Fruit fly (Drosophila melanogaster) whole organism, larva: ENCODE data around the gene TTLL4B.

Experiments used
- noc ChIP-seq: fragments of 200-800 bp; sonication (Bioruptor generic); optimal IDR thresholded peaks from 3 replicates; lab custom pipeline; 2019; ENCODE audit warnings: missing biosample characterization, mild to moderate bottlenecking, missing genetic modification characterization, moderate library complexity

TTLL4B gene

dm6 chr2L:3883939-3884338, 21.5 kb downstream of the TTLL4B start:
- no peak for TF ChIP-seq noc

dm6 chr2L:3888173-3888572, 25.7 kb downstream of the TTLL4B start:
- no peak for TF ChIP-seq noc

dm6 chr2L:3888754-3889603, 26.5 kb downstream of the TTLL4B start:
- peak; percentile 39 for TF ChIP-seq noc

- no peak for TF ChIP-seq noc
Measured at dm6 chr2L:3889865-3890264, 27.4 kb downstream of the TTLL4B start.

- no peak for TF ChIP-seq noc
Measured at dm6 chr2L:3893331-3893730, 30.9 kb downstream of the TTLL4B start.

- TF ChIP-seq noc = peak; percentile 34
Measured at dm6 chr2L:3895951-3896833, 33.7 kb downstream of the TTLL4B start.

dm6 chr2L:3896834-3897143, 34.3 kb downstream of the TTLL4B start:
- peak; percentile 87 for TF ChIP-seq noc

dm6 chr2L:3897529-3897928, 35.1 kb downstream of the TTLL4B start:
- TF ChIP-seq noc = no peak

dm6 chr2L:3902760-3903159, 40.3 kb downstream of the TTLL4B start, which contains the start of gene capu:
TSS of gene capu (minus strand) at chr2L:3902860.
- TF ChIP-seq noc = no peak

dm6 chr2L:3914188-3914587, 51.7 kb downstream of the TTLL4B start, which contains the start of gene Fpgs2:
TSS of gene Fpgs2 (minus strand) at chr2L:3914288.
- TF ChIP-seq noc = no peak

dm6 chr2L:3914655-3915054, 52.2 kb downstream of the TTLL4B start:
- TF ChIP-seq noc = no peak

dm6 chr2L:3916857-3917256, 54.4 kb downstream of the TTLL4B start:
- TF ChIP-seq noc = no peak
